Fruit fly (Drosophila melanogaster): ENCODE data around the gene bou.

bou gene

DNA sequence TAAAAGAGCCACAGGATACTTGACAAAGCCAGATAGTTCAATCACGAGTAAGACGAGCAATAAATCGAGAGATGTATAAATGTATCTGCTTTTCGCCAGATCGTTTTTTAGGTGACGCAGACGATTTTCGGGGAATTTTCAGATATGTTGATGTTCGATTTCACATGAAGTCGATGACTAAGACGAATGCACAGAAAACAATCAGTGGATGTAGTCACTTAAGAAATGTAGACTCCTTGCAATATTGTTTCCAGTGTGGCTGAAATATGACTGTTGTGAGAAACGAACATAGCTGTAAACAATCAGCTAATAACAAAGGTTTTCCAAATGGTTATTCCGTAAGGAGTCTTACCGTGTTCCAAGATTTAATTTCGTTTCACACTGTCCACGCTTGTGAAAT is 9.8 kb downstream of the bou start:
- no peak for TF ChIP-seq Dll (optimal IDR thresholded peaks at IDR 0.05)
- no peak for TF ChIP-seq pan (optimal IDR thresholded peaks at IDR 0.05)
- no peak for TF ChIP-seq CG8478 (optimal IDR thresholded peaks at IDR 0.05)
- TF ChIP-seq usp (GFP tag; optimal IDR thresholded peaks at IDR 0.05), result no peak
- no peak for TF ChIP-seq psq (optimal IDR thresholded peaks at IDR 0.05)
- no peak for TF ChIP-seq EcR (GFP tag; optimal IDR thresholded peaks at IDR 0.05)

DNA sequence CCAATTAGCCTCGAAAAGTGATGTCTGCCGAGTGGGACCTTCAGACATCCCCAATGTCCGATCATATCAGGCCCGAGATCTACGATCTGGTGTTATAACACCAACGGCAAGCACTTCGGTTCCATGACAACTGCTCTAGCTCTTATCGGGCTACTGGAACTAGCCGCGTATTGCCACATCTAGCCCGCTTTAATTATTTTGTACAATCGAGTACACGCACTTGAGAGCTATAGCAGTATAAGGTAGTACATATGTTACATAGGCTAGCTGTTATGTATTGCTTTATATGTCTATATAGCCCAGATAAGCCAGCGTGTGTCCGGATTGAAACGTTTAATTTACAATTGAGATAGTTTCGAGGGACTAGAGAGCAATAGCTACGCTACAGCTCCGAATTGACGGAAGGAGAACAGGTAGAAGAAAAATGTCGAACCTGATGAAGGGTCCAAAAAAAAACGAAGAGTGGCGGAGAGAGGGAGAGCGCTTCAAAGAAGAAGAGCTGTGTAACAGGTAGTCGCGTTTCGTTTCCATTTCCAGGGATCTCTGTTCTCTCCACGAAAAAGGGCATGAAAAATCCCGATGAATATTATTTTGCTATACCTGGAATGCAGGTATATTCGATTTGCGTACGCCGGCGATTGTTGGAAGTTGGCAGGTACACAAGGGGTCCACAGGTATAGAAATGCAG is 10.8 kb downstream of the bou start:
- no peak for TF ChIP-seq usp (GFP tag; optimal IDR thresholded peaks at IDR 0.05)
- TF ChIP-seq psq (optimal IDR thresholded peaks at IDR 0.05), result no peak
- TF ChIP-seq EcR (GFP tag; optimal IDR thresholded peaks at IDR 0.05), result no peak

DNA sequence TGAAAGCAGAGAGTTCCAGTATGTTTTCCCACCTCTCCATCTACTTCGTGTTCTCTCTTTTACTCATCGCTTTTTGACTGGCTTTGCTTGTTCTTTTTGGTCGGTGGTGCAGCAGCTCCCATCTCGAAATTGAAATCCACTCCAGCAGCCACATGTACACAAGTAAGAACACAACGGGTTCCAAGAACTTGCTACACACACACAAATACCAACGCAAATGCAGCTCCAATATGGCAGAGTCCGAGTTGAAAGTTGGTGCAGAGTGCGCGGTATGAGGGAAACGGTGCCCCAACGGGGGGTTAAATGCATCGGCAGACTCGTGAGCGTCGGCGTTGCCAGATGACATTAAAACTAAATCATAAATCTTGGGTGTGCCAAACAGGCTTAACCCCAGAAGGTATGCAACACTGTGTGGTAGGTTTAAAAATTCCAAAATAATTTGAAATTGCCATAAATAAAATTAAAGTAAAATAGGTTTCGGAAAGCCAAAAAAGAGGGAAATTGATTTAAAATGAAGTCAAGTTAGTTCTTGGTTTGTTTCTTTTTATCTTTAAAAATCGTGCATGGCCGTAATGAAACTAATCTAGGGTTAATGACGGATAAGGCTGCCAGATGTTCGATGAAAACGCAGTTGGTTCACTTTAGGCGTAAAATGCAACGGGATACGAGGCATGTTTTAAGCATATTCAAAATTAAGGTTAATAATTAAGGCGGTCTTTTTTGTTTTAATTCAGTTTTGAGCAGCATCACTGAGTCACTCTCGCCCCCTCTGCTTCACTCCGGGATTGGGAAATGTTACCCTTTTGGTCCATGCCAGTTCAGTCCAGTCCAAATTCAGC is 11.6 kb downstream of the bou start:
- TF ChIP-seq psq (optimal IDR thresholded peaks at IDR 0.05), result no peak
- no peak for TF ChIP-seq usp (GFP tag; optimal IDR thresholded peaks at IDR 0.05)
- no peak for TF ChIP-seq EcR (GFP tag; optimal IDR thresholded peaks at IDR 0.05)
- TF ChIP-seq CG8478 (optimal IDR thresholded peaks at IDR 0.05), result no peak
- no peak for TF ChIP-seq Dll (optimal IDR thresholded peaks at IDR 0.05)
- TF ChIP-seq pan (optimal IDR thresholded peaks at IDR 0.05), result no peak

DNA sequence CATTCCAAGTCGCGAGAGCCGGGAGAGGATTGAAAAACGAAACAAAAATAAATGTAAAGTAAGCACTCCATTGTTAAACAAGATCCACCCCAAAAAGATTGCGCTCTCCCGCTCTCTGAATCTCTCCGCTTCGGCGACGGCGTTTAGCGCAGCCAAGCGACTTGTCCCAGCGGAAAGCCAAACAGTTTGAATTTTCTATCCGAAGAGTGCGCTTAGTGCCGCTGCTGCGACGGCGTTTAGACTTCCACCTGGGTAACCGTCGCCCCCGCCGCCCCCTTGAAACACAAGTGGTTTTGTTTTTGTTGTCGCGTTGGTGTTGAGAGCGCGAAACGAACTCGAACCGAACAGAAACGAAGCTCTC is 12.2 kb downstream of the bou start, which contains the start of gene Inx2:
Inx2 (plus strand) TSS at position 181 of the 361 bp plus-strand sequence.
- TF ChIP-seq CG8478 (optimal IDR thresholded peaks at IDR 0.05) (no peak), EcR (GFP tag; optimal IDR thresholded peaks at IDR 0.05) (peak in 1 of 2 experiments; percentile 1), Dll (optimal IDR thresholded peaks at IDR 0.05) (peak; percentile 78)

DNA sequence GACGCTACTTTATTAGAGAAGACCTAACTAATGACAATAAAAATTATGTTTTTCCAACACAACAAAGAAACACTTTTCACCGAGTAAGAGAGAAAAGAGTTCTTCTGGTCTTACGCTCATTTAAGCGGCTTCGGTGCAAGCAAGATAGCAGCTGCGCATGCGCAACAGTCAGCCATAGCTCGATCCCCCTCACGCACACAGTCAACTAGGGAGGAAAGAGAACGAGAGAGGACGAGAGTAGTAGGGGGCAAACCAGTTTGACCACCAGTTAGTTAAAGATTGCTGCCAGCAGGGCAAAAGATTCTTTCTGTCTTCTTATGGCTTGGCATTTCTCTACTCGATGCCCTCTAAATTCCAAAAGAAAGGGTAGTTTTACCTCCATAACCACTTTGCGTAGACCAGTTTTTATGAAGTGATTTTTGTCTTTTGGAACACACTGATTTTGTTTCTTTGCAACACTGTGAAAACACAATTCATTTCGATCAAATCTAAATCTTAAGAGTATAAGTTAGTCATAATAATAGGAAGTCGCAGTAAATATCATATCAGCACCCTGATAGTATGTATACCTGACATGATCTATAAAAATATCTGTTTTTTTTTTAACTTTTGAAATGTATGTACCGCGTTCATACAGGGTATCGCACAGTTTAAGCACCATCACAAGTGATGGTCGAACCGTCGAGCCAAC is 14.3 kb downstream of the bou start:
- peak; percentile 45 for TF ChIP-seq pan (optimal IDR thresholded peaks at IDR 0.05)
- no peak for TF ChIP-seq psq (optimal IDR thresholded peaks at IDR 0.05)

DNA sequence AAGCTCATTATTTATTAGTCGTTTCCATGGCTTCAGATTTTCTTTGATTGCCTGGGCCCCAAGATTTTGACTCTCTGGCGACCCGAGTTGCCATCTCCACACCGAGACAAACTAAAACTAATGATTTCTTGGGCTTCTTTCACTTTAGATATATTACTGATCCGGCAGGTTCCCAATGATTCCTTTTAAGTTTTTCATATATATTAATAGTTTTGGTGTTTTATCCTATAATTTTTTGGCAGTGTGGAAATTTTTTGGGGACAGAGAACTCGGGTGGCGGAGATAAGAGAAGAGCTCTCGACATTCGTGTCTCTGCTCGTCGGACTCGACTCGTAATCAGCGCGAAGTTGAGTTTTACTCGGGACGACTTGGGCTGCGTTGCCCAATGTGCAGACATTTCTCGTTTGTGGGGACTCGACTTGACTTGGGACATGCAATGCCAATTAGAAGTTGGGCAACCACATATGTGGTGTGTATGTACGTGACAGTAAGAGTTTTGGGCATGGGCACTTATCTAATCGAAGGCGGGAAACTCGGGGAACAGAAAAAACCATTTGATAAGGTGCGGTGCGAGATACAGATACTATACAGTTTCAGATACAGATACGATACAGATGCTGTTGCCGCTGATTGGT is 15.0 kb downstream of the bou start:
- TF ChIP-seq CG8478 (optimal IDR thresholded peaks at IDR 0.05), result no peak
- TF ChIP-seq usp (GFP tag; optimal IDR thresholded peaks at IDR 0.05), result no peak
- TF ChIP-seq Dll (optimal IDR thresholded peaks at IDR 0.05), result no peak
- TF ChIP-seq psq (optimal IDR thresholded peaks at IDR 0.05), result no peak
- TF ChIP-seq pan (optimal IDR thresholded peaks at IDR 0.05), result no peak
- no peak for TF ChIP-seq EcR (GFP tag; optimal IDR thresholded peaks at IDR 0.05)

DNA sequence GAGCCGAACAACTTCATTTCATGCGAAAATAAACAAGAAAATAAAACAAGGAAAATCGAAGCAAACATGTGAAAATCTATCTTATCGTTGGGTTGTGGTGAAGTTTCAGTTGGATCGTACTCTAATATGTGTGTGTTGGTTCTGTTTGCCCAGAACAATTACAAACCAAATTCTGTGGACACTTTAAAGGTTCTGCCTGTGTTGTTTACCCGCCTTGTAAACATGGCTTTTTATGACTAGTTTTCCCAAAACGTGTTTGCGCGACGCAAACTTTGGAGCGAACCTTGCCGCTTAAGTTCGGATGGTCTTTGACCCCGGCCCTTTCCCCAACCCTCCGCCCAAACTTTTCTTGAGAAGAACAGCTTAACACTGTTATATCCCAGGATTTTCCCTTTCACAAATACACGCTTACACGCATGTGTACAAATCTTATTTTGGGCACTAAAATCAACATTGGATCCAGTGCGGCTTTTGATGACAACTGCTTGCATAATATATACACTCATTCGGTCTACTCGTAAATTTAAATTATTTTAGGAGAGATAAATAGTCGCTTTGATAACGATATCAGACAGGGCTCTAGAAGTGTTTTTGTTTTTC is 17.9 kb downstream of the bou start:
- TF ChIP-seq EcR (GFP tag; optimal IDR thresholded peaks at IDR 0.05), result no peak
- TF ChIP-seq Dll (optimal IDR thresholded peaks at IDR 0.05), result no peak
- no peak for TF ChIP-seq CG8478 (optimal IDR thresholded peaks at IDR 0.05)
- no peak for TF ChIP-seq usp (GFP tag; optimal IDR thresholded peaks at IDR 0.05)
- no peak for TF ChIP-seq psq (optimal IDR thresholded peaks at IDR 0.05)
- no peak for TF ChIP-seq pan (optimal IDR thresholded peaks at IDR 0.05)

DNA sequence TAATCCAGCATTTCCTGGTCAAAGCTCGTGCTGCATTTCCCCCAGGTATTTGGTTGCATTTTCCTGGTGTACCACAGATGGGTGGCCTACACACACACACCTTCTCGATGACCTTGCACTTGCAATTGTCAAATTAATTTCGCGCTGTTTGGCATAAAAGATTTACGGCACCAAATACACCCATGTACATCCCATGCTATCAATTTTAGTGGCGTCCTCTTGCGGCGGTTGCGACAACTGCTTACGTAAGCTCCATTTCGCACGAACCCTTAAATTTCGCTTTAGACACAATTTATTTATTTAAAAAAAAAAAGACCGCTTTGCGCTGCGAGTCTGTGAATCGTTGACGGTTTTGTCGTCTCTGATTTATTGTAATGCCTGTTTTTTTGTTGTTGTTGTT is 19.2 kb downstream of the bou start:
- no peak for TF ChIP-seq usp (GFP tag; optimal IDR thresholded peaks at IDR 0.05)
- TF ChIP-seq Dll (optimal IDR thresholded peaks at IDR 0.05), result no peak
- TF ChIP-seq CG8478 (optimal IDR thresholded peaks at IDR 0.05), result no peak
- no peak for TF ChIP-seq pan (optimal IDR thresholded peaks at IDR 0.05)
- TF ChIP-seq psq (optimal IDR thresholded peaks at IDR 0.05), result no peak
- TF ChIP-seq EcR (GFP tag; optimal IDR thresholded peaks at IDR 0.05), result no peak

DNA sequence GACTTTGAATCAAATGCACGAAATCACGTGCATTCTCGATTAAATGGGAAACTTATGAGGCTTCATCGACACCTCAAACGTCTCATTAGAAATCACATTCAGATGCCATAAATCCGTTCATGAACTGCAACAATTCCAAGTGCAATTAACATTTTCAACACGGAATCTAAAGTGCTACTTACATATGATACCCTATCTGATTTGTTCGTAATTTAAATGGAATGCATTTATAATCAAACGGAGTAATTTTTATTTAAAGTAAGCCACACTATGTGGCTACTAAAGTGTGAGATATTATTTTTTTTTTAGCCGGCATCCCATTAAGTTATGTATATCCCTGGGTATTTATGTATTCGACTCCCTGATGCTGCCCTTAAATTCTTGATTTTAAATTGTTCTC is 21.4 kb downstream of the bou start:
- no peak for TF ChIP-seq CG8478 (optimal IDR thresholded peaks at IDR 0.05)
- no peak for TF ChIP-seq Dll (optimal IDR thresholded peaks at IDR 0.05)
- TF ChIP-seq EcR (GFP tag; optimal IDR thresholded peaks at IDR 0.05), result no peak
- no peak for TF ChIP-seq pan (optimal IDR thresholded peaks at IDR 0.05)
- no peak for TF ChIP-seq usp (GFP tag; optimal IDR thresholded peaks at IDR 0.05)
- TF ChIP-seq psq (optimal IDR thresholded peaks at IDR 0.05), result no peak

DNA sequence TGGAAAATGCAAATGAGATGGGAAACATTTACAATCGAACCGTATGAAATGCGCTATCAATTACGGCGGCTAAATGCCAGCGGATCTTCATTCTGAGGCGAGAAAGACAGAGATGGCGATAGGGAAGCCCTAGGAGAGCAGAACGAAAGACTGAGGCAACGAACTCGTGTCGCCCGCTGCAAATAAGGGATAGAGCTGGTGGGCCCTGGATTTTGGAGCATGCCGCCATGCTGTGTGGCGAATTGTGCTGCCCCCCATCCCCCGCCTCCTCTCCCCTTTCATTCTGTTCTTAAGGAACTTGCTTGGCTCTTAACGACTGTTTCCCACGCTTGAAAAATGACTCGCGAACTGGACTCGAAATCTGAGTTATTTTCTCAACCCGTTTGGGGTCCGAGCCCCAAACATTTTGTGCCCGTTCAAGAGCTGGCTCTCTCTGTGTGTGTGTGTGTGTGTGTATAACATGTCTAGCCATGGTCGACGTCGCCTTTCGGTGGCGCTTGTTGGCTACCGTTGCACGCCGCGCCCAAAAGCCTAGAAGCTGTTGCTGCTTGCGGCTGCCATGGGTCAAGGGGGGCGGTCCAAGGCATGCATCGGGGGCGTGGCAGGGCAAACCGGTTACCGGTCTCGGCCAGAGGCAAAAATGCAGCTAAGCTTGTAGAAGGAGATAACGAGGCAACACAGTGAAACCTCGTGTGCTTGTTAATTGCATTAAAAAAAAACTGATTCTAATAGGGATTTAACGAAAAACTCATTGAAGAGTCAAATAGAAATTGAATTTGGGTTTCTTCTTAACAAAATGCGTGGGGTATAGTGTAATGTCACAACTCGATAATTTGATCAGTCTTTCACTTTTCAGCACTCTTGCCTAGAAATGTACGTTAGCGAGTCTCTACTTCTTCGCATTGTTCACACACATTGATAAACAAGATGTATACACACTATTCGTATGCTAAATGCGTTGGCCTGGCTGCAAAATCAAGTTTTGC is 22.1 kb downstream of the bou start:
- TF ChIP-seq EcR (GFP tag; optimal IDR thresholded peaks at IDR 0.05) (peak in 1 of 2 experiments; percentile 62), Dll (optimal IDR thresholded peaks at IDR 0.05) (no peak)

Data from whole organism.